Fruit fly (Drosophila melanogaster) whole organism, embryonic: ENCODE measurements around the gene holn1.

Source experiments
- CG12219 ChIP-seq: fragments of 200-800 bp; sonication (Bioruptor generic); optimal IDR thresholded peaks from 3 replicates; lab custom pipeline; 2018; ENCODE audit warnings: missing biosample characterization, mild to moderate bottlenecking, missing genetic modification characterization
- CG12744 ChIP-seq: fragments of 200-800 bp; sonication (Bioruptor generic); optimal IDR thresholded peaks from 2 replicates; lab custom pipeline; 2016; ENCODE audit warnings: missing biosample characterization, missing genetic modification characterization
- CG18011 ChIP-seq: fragments of 200-800 bp; sonication (Bioruptor generic); optimal IDR thresholded peaks from 2 replicates; lab custom pipeline; 2017; ENCODE audit warnings: missing biosample characterization, missing genetic modification characterization, mild to moderate bottlenecking, moderate library complexity, missing genotype
- CG2678 ChIP-seq: fragments of 200-800 bp; sonication (Bioruptor generic); optimal IDR thresholded peaks from 3 replicates; lab custom pipeline; 2019; ENCODE audit warnings: missing biosample characterization, mild to moderate bottlenecking, missing genetic modification characterization, moderate library complexity
- CG30403 ChIP-seq: fragments of 200-800 bp; sonication (Bioruptor generic); optimal IDR thresholded peaks from 3 replicates; lab custom pipeline; 2016; ENCODE audit warnings: missing biosample characterization, missing genetic modification characterization
- CG30431 ChIP-seq: fragments of 200-800 bp; sonication (Bioruptor generic); optimal IDR thresholded peaks from 2 replicates; lab custom pipeline; 2017; ENCODE audit warnings: missing biosample characterization, missing genetic modification characterization
- CG33557 ChIP-seq: fragments of 200-800 bp; sonication (Bioruptor generic); optimal IDR thresholded peaks from 2 replicates; lab custom pipeline; 2019; ENCODE audit warnings: missing biosample characterization, mild to moderate bottlenecking, missing genetic modification characterization, moderate library complexity
- CG34376 ChIP-seq: fragments of 200-800 bp; sonication (Bioruptor generic); optimal IDR thresholded peaks from 2 replicates; lab custom pipeline; 2018; ENCODE audit warnings: missing biosample characterization, mild to moderate bottlenecking, missing genetic modification characterization
- CG3995 ChIP-seq: fragments of 200-800 bp; sonication (Bioruptor generic); optimal IDR thresholded peaks from 3 replicates; lab custom pipeline; 2016; ENCODE audit warnings: missing biosample characterization, missing genetic modification characterization
- CG4617 ChIP-seq: fragments of 200-800 bp; sonication (Bioruptor generic); optimal IDR thresholded peaks from 3 replicates; lab custom pipeline; 2016; ENCODE audit warnings: missing biosample characterization, missing genetic modification characterization, borderline replicate concordance
- CG4730 ChIP-seq: fragments of 200-800 bp; sonication (Bioruptor generic); IDR thresholded peaks from 2 replicates; pipeline ENCODE4 v1.3.6; 2022; ENCODE audit warnings: missing biosample characterization, missing genetic modification characterization
- CG4854 ChIP-seq: fragments of 200-800 bp; sonication (Bioruptor generic); optimal IDR thresholded peaks from 2 replicates; lab custom pipeline; 2016; ENCODE audit warnings: missing biosample characterization, missing genetic modification characterization, inconsistent platforms
- CG6791 ChIP-seq: fragments of 200-800 bp; sonication (Bioruptor generic); IDR thresholded peaks from 3 replicates; pipeline ENCODE4 v1.3.6; 2022; ENCODE audit warnings: missing biosample characterization, missing genetic modification characterization; ENCODE audit not compliant: partially characterized antibody
- Dek ChIP-seq: fragments of 200-800 bp; sonication (Bioruptor generic); optimal IDR thresholded peaks from 3 replicates; lab custom pipeline; 2019; ENCODE audit warnings: missing biosample characterization, mild to moderate bottlenecking, missing genetic modification characterization, moderate library complexity
- Dip3 ChIP-seq: fragments of 200-800 bp; sonication (Bioruptor generic); optimal IDR thresholded peaks from 3 replicates; lab custom pipeline; 2016; ENCODE audit warnings: missing biosample characterization, missing genetic modification characterization
- E2f2 ChIP-seq: fragments of 200-800 bp; sonication (Bioruptor generic); IDR thresholded peaks from 2 replicates; pipeline ENCODE4 v1.3.6; 2022; ENCODE audit warnings: missing biosample characterization, missing genetic modification characterization
- Eip74EF ChIP-seq, 2 experiments: fragments of 200-800 bp in 1 of 2; fragments of >200 bp in 1 of 2; sonication (Bioruptor generic) in 1 of 2; optimal IDR thresholded peaks; 2 replicates each; lab custom pipeline; 2017 to 2019; ENCODE audit warnings: missing biosample characterization in 2 of 2, missing genetic modification characterization in 2 of 2, mild to moderate bottlenecking in 1 of 2, moderate library complexity in 1 of 2
- Fer3 ChIP-seq: fragments of 200-800 bp; sonication (Bioruptor generic); optimal IDR thresholded peaks from 2 replicates; lab custom pipeline; 2018; ENCODE audit warnings: missing biosample characterization, mild to moderate bottlenecking, missing genetic modification characterization, moderate library complexity
- HLH4C ChIP-seq: fragments of 200-800 bp; sonication (Bioruptor generic); IDR thresholded peaks from 3 replicates; pipeline ENCODE4 v1.3.6; 2022; ENCODE audit warnings: missing biosample characterization, missing genetic modification characterization; ENCODE audit not compliant: partially characterized antibody
- Hr3 ChIP-seq: fragments of 200-800 bp; sonication (Bioruptor generic); optimal IDR thresholded peaks from 3 replicates; lab custom pipeline; 2016; ENCODE audit warnings: missing biosample characterization, missing genetic modification characterization
- Jarid2 ChIP-seq: fragments of 200-800 bp; sonication (Bioruptor generic); optimal IDR thresholded peaks from 3 replicates; lab custom pipeline; 2017; ENCODE audit warnings: mild to moderate bottlenecking, missing biosample characterization, missing genetic modification reagents, missing genetic modification characterization
- Lpt ChIP-seq: fragments of >200 bp; optimal IDR thresholded peaks from 2 replicates; lab custom pipeline; 2018; ENCODE audit warnings: missing biosample characterization, missing genetic modification characterization
- Nf-YB ChIP-seq: fragments of 200-800 bp; sonication (Bioruptor generic); optimal IDR thresholded peaks from 3 replicates; lab custom pipeline; 2019; ENCODE audit warnings: missing biosample characterization, mild to moderate bottlenecking, missing genetic modification characterization, moderate library complexity
- Pdp1 ChIP-seq, 2 experiments: fragments of 200-800 bp; sonication (Bioruptor generic); optimal IDR thresholded peaks; 3 replicates each; lab custom pipeline; 2016; ENCODE audit warnings: missing biosample characterization in 2 of 2, missing genetic modification characterization in 2 of 2, mild to moderate bottlenecking in 1 of 2, moderate library complexity in 1 of 2
- Spps ChIP-seq: fragments of 200-800 bp; sonication (Bioruptor generic); optimal IDR thresholded peaks from 2 replicates; lab custom pipeline; 2018; ENCODE audit warnings: missing biosample characterization, mild to moderate bottlenecking, missing genetic modification characterization
- az2 ChIP-seq: fragments of 200-800 bp; sonication (Bioruptor generic); optimal IDR thresholded peaks from 3 replicates; lab custom pipeline; 2016; ENCODE audit warnings: missing biosample characterization, missing genetic modification characterization
- bigmax ChIP-seq: fragments of 200-800 bp; sonication (Bioruptor generic); optimal IDR thresholded peaks from 2 replicates; lab custom pipeline; 2018; ENCODE audit warnings: missing biosample characterization, mild to moderate bottlenecking, missing genetic modification characterization
- caup ChIP-seq: fragments of 200-800 bp; sonication (Bioruptor generic); optimal IDR thresholded peaks from 3 replicates; lab custom pipeline; 2017; ENCODE audit warnings: missing biosample characterization, mild to moderate bottlenecking, missing genetic modification characterization, moderate library complexity; ENCODE audit not compliant: severe bottlenecking
- cg ChIP-seq: fragments of 200-800 bp; sonication (Bioruptor generic); optimal IDR thresholded peaks from 3 replicates; lab custom pipeline; 2019; ENCODE audit warnings: missing biosample characterization, mild to moderate bottlenecking, missing genetic modification characterization, moderate library complexity
- chn ChIP-seq: fragments of 200-800 bp; sonication (Bioruptor generic); optimal IDR thresholded peaks from 2 replicates; lab custom pipeline; 2016; ENCODE audit warnings: missing biosample characterization, missing genetic modification characterization
- corto ChIP-seq: fragments of 200-800 bp; sonication (Bioruptor generic); optimal IDR thresholded peaks from 2 replicates; lab custom pipeline; 2016; ENCODE audit warnings: missing biosample characterization, mild to moderate bottlenecking, missing genetic modification characterization, moderate library complexity
- ewg ChIP-seq: fragments of 200-800 bp; sonication (Bioruptor generic); optimal IDR thresholded peaks from 3 replicates; lab custom pipeline; 2017; ENCODE audit warnings: mild to moderate bottlenecking, missing biosample characterization, missing genetic modification reagents, missing genetic modification characterization
- fd102C ChIP-seq: fragments of 200-800 bp; sonication (Bioruptor generic); optimal IDR thresholded peaks from 2 replicates; lab custom pipeline; 2018; ENCODE audit warnings: missing biosample characterization, mild to moderate bottlenecking, missing genetic modification characterization, moderate library complexity
- gem ChIP-seq: fragments of 200-800 bp; sonication (Bioruptor generic); optimal IDR thresholded peaks from 2 replicates; lab custom pipeline; 2019; ENCODE audit warnings: missing biosample characterization, mild to moderate bottlenecking, missing genetic modification characterization, moderate library complexity
- maf-S ChIP-seq: fragments of 200-800 bp; sonication (Bioruptor generic); optimal IDR thresholded peaks from 2 replicates; lab custom pipeline; 2016; ENCODE audit warnings: missing biosample characterization, missing genetic modification characterization
- mam ChIP-seq: fragments of 200-800 bp; sonication (Bioruptor generic); optimal IDR thresholded peaks from 3 replicates; lab custom pipeline; 2016; ENCODE audit warnings: missing biosample characterization, missing genetic modification characterization
- nerfin-1 ChIP-seq: fragments of 200-800 bp; sonication (Bioruptor generic); optimal IDR thresholded peaks from 3 replicates; lab custom pipeline; 2019; ENCODE audit warnings: missing biosample characterization, mild to moderate bottlenecking, missing genetic modification characterization, moderate library complexity
- nmo ChIP-seq: fragments of 200-800 bp; sonication (Bioruptor generic); optimal IDR thresholded peaks from 2 replicates; lab custom pipeline; 2018; ENCODE audit warnings: missing biosample characterization, mild to moderate bottlenecking, missing genetic modification characterization, moderate library complexity
- pan ChIP-seq, 4 experiments: fragments of >200 bp in 3 of 4; fragments of 200-800 bp in 1 of 4; sonication (Bioruptor generic) in 1 of 4; optimal IDR thresholded peaks in 3 of 4; IDR thresholded peaks in 1 of 4; 2 replicates each; pipeline versions ENCODE4 v1.3.6 to Lab custom; 2017 to 2022; ENCODE audit warnings: missing biosample characterization in 2 of 4, missing genetic modification characterization in 2 of 4, mixed read lengths in 1 of 4
- phol ChIP-seq: fragments of 200-800 bp; sonication (Bioruptor generic); optimal IDR thresholded peaks from 3 replicates; lab custom pipeline; 2018; ENCODE audit warnings: missing biosample characterization, mild to moderate bottlenecking, missing genetic modification characterization, moderate library complexity
- pzg ChIP-seq: fragments of 200-800 bp; sonication (Bioruptor generic); optimal IDR thresholded peaks from 3 replicates; lab custom pipeline; 2018; ENCODE audit warnings: missing biosample characterization, mild to moderate bottlenecking, missing genetic modification characterization, moderate library complexity
- slp2 ChIP-seq: fragments of 200-800 bp; sonication (Bioruptor generic); optimal IDR thresholded peaks from 2 replicates; lab custom pipeline; 2016; ENCODE audit warnings: missing biosample characterization, missing genetic modification characterization
- toy ChIP-seq: fragments of 200-800 bp; sonication (Bioruptor generic); IDR thresholded peaks from 2 replicates; pipeline ENCODE4 v1.3.6; 2022; ENCODE audit warnings: missing biosample characterization, missing genetic modification characterization
- trh ChIP-seq: fragments of 200-800 bp; sonication (Bioruptor generic); optimal IDR thresholded peaks from 2 replicates; lab custom pipeline; 2016; ENCODE audit warnings: missing biosample characterization, missing genetic modification characterization
- ttk ChIP-seq: fragments of 200-800 bp; sonication (Bioruptor generic); IDR thresholded peaks from 2 replicates; pipeline ENCODE4 v2.1.2; 2022; ENCODE audit warnings: missing biosample characterization, missing genetic modification characterization
- twi ChIP-seq: fragments of 200-800 bp; optimal IDR thresholded peaks from 2 replicates; lab custom pipeline; 2019; ENCODE audit warnings: missing biosample characterization, mild to moderate bottlenecking, missing genetic modification characterization, moderate library complexity
- tx ChIP-seq: fragments of 200-800 bp; sonication (Bioruptor generic); optimal IDR thresholded peaks from 2 replicates; lab custom pipeline; 2016; ENCODE audit warnings: missing biosample characterization, missing genetic modification characterization
- zf30C ChIP-seq: fragments of 200-800 bp; sonication (Bioruptor generic); optimal IDR thresholded peaks from 3 replicates; lab custom pipeline; 2018; ENCODE audit warnings: missing biosample characterization, mild to moderate bottlenecking, missing genetic modification characterization

Gene holn1

dm6 chr2L:10386208-10386805 lies 49.5 kb upstream of the holn1 start, which contains the start of the genes Cdk1 and mRpS7 (continued):
- TF ChIP-seq Dek (tag; lab: Kevin White, UChicago) (peak; percentile 81), bigmax (GFP tag; lab: Kevin White, UChicago) (no peak), pan (optimal IDR thresholded peaks at IDR 0.05; lab: Kevin White, UChicago) (no peak), pan (GFP tag; optimal IDR thresholded peaks at IDR 0.05 in 1 of 2, IDR thresholded peaks at IDR 0.05 in 1 of 2) (peak in 1 of 2 experiments; percentile 82), ttk (peak; percentile 63; the same call in 1 of the 2 replicates), Hr3 (GFP tag; lab: Kevin White, UChicago) (peak; percentile 80), Eip74EF (GFP tag; optimal IDR thresholded peaks at IDR 0.05; lab: Kevin White, UChicago) (peak in 1 of 2 experiments; percentile 38), CG34376 (GFP tag; lab: Kevin White, UChicago) (no peak), CG2678 (peak; percentile 87), nerfin-1 (peak; percentile 51), toy (GFP tag; lab: Robert Waterston, UW) (no peak), Lpt (GFP tag; lab: Kevin White, UChicago) (no peak), ewg (GFP tag; lab: Kevin White, UChicago) (peak; percentile 52), nmo (GFP tag; lab: Kevin White, UChicago) (peak; percentile 92), CG18011 (GFP tag; lab: Kevin White, UChicago) (peak; percentile 9), Nf-YB (GFP tag; lab: Kevin White, UChicago) (peak; percentile 51), CG4730 (GFP tag; lab: Robert Waterston, UW) (peak; percentile 41), CG30403 (GFP tag; lab: Kevin White, UChicago) (peak; percentile 83), slp2 (GFP tag; lab: Kevin White, UChicago) (peak; percentile 50), chn (peak; percentile 44), fd102C (no peak), trh (peak; percentile 60), Pdp1 (GFP tag; optimal IDR thresholded peaks at IDR 0.05; lab: Kevin White, UChicago) (peak in 1 of 2 experiments; percentile 56), HLH4C (no peak), cg (no peak), CG3995 (GFP tag; lab: Kevin White, UChicago) (peak; percentile 4), CG33557 (GFP tag; lab: Kevin White, UChicago) (peak; percentile 40), twi (peak; percentile 62), zf30C (GFP tag; lab: Kevin White, UChicago) (no peak), az2 (GFP tag; lab: Kevin White, UChicago) (peak; percentile 67), CG12744 (GFP tag; lab: Kevin White, UChicago) (peak; percentile 30), Jarid2 (no peak), maf-S (GFP tag; lab: Kevin White, UChicago) (peak; percentile 23), CG4854 (GFP tag; lab: Kevin White, UChicago) (peak; percentile 40), pzg (GFP tag; lab: Kevin White, UChicago) (peak; percentile 47), caup (GFP tag; lab: Kevin White, UChicago) (peak; percentile 52), phol (tag; lab: Kevin White, UChicago) (peak; percentile 89), Spps (peak; percentile 66), corto (GFP tag; lab: Kevin White, UChicago) (no peak), E2f2 (peak; percentile 82), CG12219 (GFP tag; lab: Kevin White, UChicago) (peak; percentile 33), Dip3 (GFP tag; lab: Kevin White, UChicago) (peak; percentile 53), gem (tag; lab: Kevin White, UChicago) (peak; percentile 90), tx (GFP tag; lab: Kevin White, UChicago) (peak; percentile 44), CG30431 (GFP tag; lab: Kevin White, UChicago) (peak; percentile 26), CG4617 (peak; percentile 23), Fer3 (tag; lab: Kevin White, UChicago) (peak; percentile 74), mam (peak; percentile 56), CG6791 (GFP tag; lab: Robert Waterston, UW) (no peak)
